Worm (Caenorhabditis elegans) whole organism, L4 larva: Measurements from ENCODE around the gene Y41D4B.1.

Experiments used
- D1046.2 ChIP-seq: fragments of 200-800 bp; sonication (Bioruptor generic); IDR thresholded peaks from 2 replicates; pipeline ENCODE4 v1.3.6; 2022; ENCODE audit warnings: missing genetic modification characterization, missing compliant biosample characterization
- F37D6.2 ChIP-seq: sonication (generic microtip); optimal IDR thresholded peaks from 2 replicates; lab custom pipeline; 2016; ENCODE audit warnings: mild to moderate bottlenecking, missing genetic modification characterization, missing compliant biosample characterization
- F44E2.7 ChIP-seq: fragments of 200-800 bp; sonication (Bioruptor generic); IDR thresholded peaks from 2 replicates; pipeline ENCODE4 v2.1.2; 2022; ENCODE audit warnings: missing genetic modification characterization, missing compliant biosample characterization
- T20F7.1 ChIP-seq: fragments of 200-800 bp; sonication (Bioruptor generic); optimal IDR thresholded peaks from 2 replicates; lab custom pipeline; 2018; ENCODE audit warnings: mild to moderate bottlenecking, missing genetic modification characterization, missing compliant biosample characterization
- T26A8.4 ChIP-seq: fragments of 200-800 bp; sonication (Bioruptor generic); IDR thresholded peaks from 2 replicates; pipeline ENCODE4 v1.3.6; 2022; ENCODE audit warnings: missing genetic modification characterization, missing compliant biosample characterization
- Y105C5A.15 ChIP-seq: fragments of 200-800 bp; sonication (Bioruptor generic); IDR thresholded peaks from 2 replicates; pipeline ENCODE4 v1.3.6; 2022; ENCODE audit warnings: missing genetic modification characterization, missing compliant biosample characterization
- ZK546.5 ChIP-seq, 2 experiments: sonication (generic microtip); optimal IDR thresholded peaks; 2 replicates each; lab custom pipeline; 2017; ENCODE audit warnings: missing biosample characterization in 2 of 2, missing genetic modification characterization in 2 of 2
- aly-2 ChIP-seq: sonication (generic microtip); optimal IDR thresholded peaks from 2 replicates; lab custom pipeline; 2018; ENCODE audit warnings: missing biosample characterization, missing genetic modification characterization
- arid-1 ChIP-seq: fragments of 200-800 bp; sonication (Bioruptor generic); conservative IDR thresholded peaks from 2 replicates; pipeline ENCODE4 v1.3.6; 2022; ENCODE audit warnings: missing genetic modification reagents, missing genetic modification characterization, missing compliant biosample characterization
- attf-4 ChIP-seq: sonication (generic microtip); optimal IDR thresholded peaks from 3 replicates; lab custom pipeline; 2017; ENCODE audit warnings: missing biosample characterization, missing genetic modification characterization
- ceh-28 ChIP-seq: fragments of 150-350 bp; optimal IDR thresholded peaks from 2 replicates; lab custom pipeline; 2014; ENCODE audit warnings: missing biosample characterization, missing genetic modification reagents, missing genetic modification characterization
- ceh-32 ChIP-seq: sonication (generic microtip); optimal IDR thresholded peaks from 2 replicates; lab custom pipeline; 2016; ENCODE audit warnings: mild to moderate bottlenecking, missing genetic modification characterization, missing compliant biosample characterization; ENCODE audit not compliant: poor library complexity
- daf-12 ChIP-seq: fragments of 150-350 bp; optimal IDR thresholded peaks from 2 replicates; lab custom pipeline; 2014; ENCODE audit warnings: missing biosample characterization, missing genetic modification reagents, missing genetic modification characterization
- daf-19 ChIP-seq: fragments of 200-800 bp; sonication (Bioruptor generic); conservative IDR thresholded peaks from 2 replicates; pipeline ENCODE4 v1.3.6; 2022; ENCODE audit warnings: missing genetic modification characterization, missing compliant biosample characterization
- daf-8 ChIP-seq: fragments of 200-800 bp; sonication (Bioruptor generic); IDR thresholded peaks from 2 replicates; pipeline ENCODE4 v1.3.6; 2022; ENCODE audit warnings: missing genetic modification characterization, missing compliant biosample characterization
- dmd-6 ChIP-seq: fragments of 200-800 bp; sonication (Bioruptor generic); IDR thresholded peaks from 2 replicates; pipeline ENCODE4 v1.3.6; 2022; ENCODE audit warnings: missing genetic modification reagents, missing genetic modification characterization, missing compliant biosample characterization
- dmd-8 ChIP-seq: fragments of 200-800 bp; sonication (Bioruptor generic); IDR thresholded peaks from 2 replicates; pipeline ENCODE4 v1.3.6; 2022; ENCODE audit warnings: missing genetic modification characterization, missing compliant biosample characterization
- duxl-1 ChIP-seq: sonication (generic microtip); optimal IDR thresholded peaks from 2 replicates; lab custom pipeline; 2016; ENCODE audit warnings: mild to moderate bottlenecking, missing genetic modification characterization, moderate library complexity, missing compliant biosample characterization; ENCODE audit not compliant: poor library complexity
- dve-1 ChIP-seq: sonication (generic microtip); optimal IDR thresholded peaks from 2 replicates; lab custom pipeline; 2017; ENCODE audit warnings: antibody characterized with exemption, mild to moderate bottlenecking, missing genetic modification characterization, missing compliant biosample characterization; ENCODE audit not compliant: insufficient read depth
- egl-27 ChIP-seq: sonication (generic microtip); optimal IDR thresholded peaks from 3 replicates; lab custom pipeline; 2017; ENCODE audit warnings: missing biosample characterization, missing genetic modification reagents, missing genetic modification characterization
- egl-43 ChIP-seq: fragments of 200-800 bp; sonication (Bioruptor generic); IDR thresholded peaks from 2 replicates; pipeline ENCODE4 v1.3.6; 2022; ENCODE audit warnings: missing genetic modification reagents, missing genetic modification characterization, missing compliant biosample characterization
- fos-1 ChIP-seq: fragments of 150-350 bp; optimal IDR thresholded peaks from 2 replicates; lab custom pipeline; 2014; ENCODE audit warnings: missing biosample characterization, missing genetic modification characterization
- hif-1 ChIP-seq, 2 experiments: sonication (generic microtip); optimal IDR thresholded peaks; 2 replicates each; lab custom pipeline; 2016 to 2017; ENCODE audit warnings: missing compliant biosample characterization in 2 of 2, missing genetic modification characterization in 2 of 2, missing genetic modification reagents in 2 of 2, missing genotype in 2 of 2, mild to moderate bottlenecking in 1 of 2
- hlh-11 ChIP-seq: fragments of 200-800 bp; sonication (Bioruptor generic); optimal IDR thresholded peaks from 2 replicates; lab custom pipeline; 2018; ENCODE audit warnings: mild to moderate bottlenecking, missing genetic modification characterization, missing compliant biosample characterization
- hmg-1.1 ChIP-seq: fragments of 200-800 bp; sonication (Bioruptor generic); IDR thresholded peaks from 2 replicates; pipeline ENCODE4 v1.3.6; 2022; ENCODE audit warnings: missing genetic modification reagents, missing genetic modification characterization, missing compliant biosample characterization
- lin-29 ChIP-seq: fragments of 200-800 bp; sonication (Bioruptor generic); IDR thresholded peaks from 2 replicates; pipeline ENCODE4 v1.3.6; 2022; ENCODE audit warnings: missing genetic modification reagents, missing genetic modification characterization, missing compliant biosample characterization
- lin-38 ChIP-seq: fragments of 200-800 bp; sonication (Bioruptor generic); IDR thresholded peaks from 2 replicates; pipeline ENCODE4 v1.3.6; 2022; ENCODE audit warnings: missing genetic modification reagents, missing genetic modification characterization, missing compliant biosample characterization
- lir-3 ChIP-seq: sonication (generic microtip); optimal IDR thresholded peaks from 2 replicates; lab custom pipeline; 2016; ENCODE audit warnings: mild to moderate bottlenecking, missing genetic modification characterization, missing compliant biosample characterization
- madf-5 ChIP-seq, 2 experiments: fragments of 200-800 bp; sonication (Bioruptor generic); IDR thresholded peaks; 2 replicates each; pipeline ENCODE4 v1.3.6; 2022; ENCODE audit warnings: missing compliant biosample characterization in 2 of 2, missing genetic modification characterization in 2 of 2
- mdt-29 ChIP-seq: fragments of 200-800 bp; sonication (Bioruptor generic); IDR thresholded peaks from 2 replicates; pipeline ENCODE4 v1.3.6; 2022; ENCODE audit warnings: missing genetic modification reagents, missing genetic modification characterization, missing compliant biosample characterization
- mep-1 ChIP-seq: fragments of 150-350 bp; sonication (generic microtip); optimal IDR thresholded peaks from 3 replicates; lab custom pipeline; 2014; ENCODE audit warnings: missing biosample characterization, missing genetic modification characterization
- nhr-10 ChIP-seq: fragments of 150-350 bp; optimal IDR thresholded peaks from 2 replicates; lab custom pipeline; 2014; ENCODE audit warnings: missing biosample characterization, missing genetic modification characterization
- nhr-111 ChIP-seq: fragments of 200-800 bp; sonication (Bioruptor generic); optimal IDR thresholded peaks from 2 replicates; lab custom pipeline; 2018; ENCODE audit warnings: mild to moderate bottlenecking, missing genetic modification characterization, missing compliant biosample characterization
- nhr-237 ChIP-seq: sonication (generic microtip); optimal IDR thresholded peaks from 2 replicates; lab custom pipeline; 2017; ENCODE audit warnings: missing biosample characterization, missing genetic modification characterization
- nhr-25 ChIP-seq: sonication (generic microtip); optimal IDR thresholded peaks from 2 replicates; lab custom pipeline; 2017; ENCODE audit warnings: missing genetic modification characterization, mild to moderate bottlenecking, missing compliant biosample characterization, antibody characterized with exemption, moderate library complexity, borderline replicate concordance; ENCODE audit not compliant: insufficient read depth
- nhr-28 ChIP-seq: fragments of 150-350 bp; optimal IDR thresholded peaks from 2 replicates; lab custom pipeline; 2014; ENCODE audit warnings: missing biosample characterization, missing genetic modification characterization
- nhr-48 ChIP-seq: sonication (generic microtip); optimal IDR thresholded peaks from 2 replicates; lab custom pipeline; 2016; ENCODE audit warnings: mild to moderate bottlenecking, missing genetic modification characterization, missing compliant biosample characterization
- nhr-6 ChIP-seq: fragments of 150-350 bp; optimal IDR thresholded peaks from 2 replicates; lab custom pipeline; 2014; ENCODE audit warnings: missing biosample characterization, missing genetic modification characterization
- nhr-76 ChIP-seq: fragments of 150-350 bp; optimal IDR thresholded peaks from 2 replicates; lab custom pipeline; 2014; ENCODE audit warnings: missing biosample characterization, missing genetic modification characterization
- pha-4 ChIP-seq, 2 experiments: fragments of 150-350 bp in 1 of 2; fragments of 200-800 bp in 1 of 2; sonication (Bioruptor generic) in 1 of 2; IDR thresholded peaks in 1 of 2; optimal IDR thresholded peaks in 1 of 2; 2 replicates each; pipeline versions ENCODE4 v1.3.6 to Lab custom; 2014 to 2022; ENCODE audit warnings: missing genetic modification characterization in 2 of 2, missing genetic modification reagents in 2 of 2, missing biosample characterization in 1 of 2, missing compliant biosample characterization in 1 of 2
- set-16 ChIP-seq: fragments of 200-800 bp; sonication (Bioruptor generic); IDR thresholded peaks from 2 replicates; pipeline ENCODE4 v1.3.6; 2022; ENCODE audit warnings: missing genetic modification reagents, missing genetic modification characterization, missing compliant biosample characterization
- tag-97 ChIP-seq: fragments of 200-800 bp; sonication (Bioruptor generic); IDR thresholded peaks from 2 replicates; pipeline ENCODE4 v1.3.6; 2022; ENCODE audit warnings: missing genetic modification characterization, missing compliant biosample characterization
- tra-1 ChIP-seq: fragments of 200-800 bp; sonication (Bioruptor generic); IDR thresholded peaks from 2 replicates; pipeline ENCODE4 v1.3.6; 2022; ENCODE audit warnings: missing genetic modification reagents, missing genetic modification characterization, missing compliant biosample characterization
- unc-130 ChIP-seq: sonication (generic microtip); optimal IDR thresholded peaks from 2 replicates; lab custom pipeline; 2016; ENCODE audit warnings: missing genetic modification reagents, missing genetic modification characterization, missing compliant biosample characterization
- vab-7 ChIP-seq: fragments of 200-800 bp; sonication (Bioruptor generic); IDR thresholded peaks from 2 replicates; pipeline ENCODE4 v1.3.6; 2022; ENCODE audit warnings: missing genetic modification reagents, missing genetic modification characterization, missing compliant biosample characterization
- zag-1 ChIP-seq: fragments of 150-350 bp; optimal IDR thresholded peaks from 2 replicates; lab custom pipeline; 2014; ENCODE audit warnings: missing biosample characterization, missing genetic modification characterization
- zfp-3 ChIP-seq: fragments of 200-800 bp; sonication (Bioruptor generic); conservative IDR thresholded peaks from 2 replicates; pipeline ENCODE4 v1.3.6; 2022; ENCODE audit warnings: missing genetic modification reagents, missing genetic modification characterization, missing compliant biosample characterization
- zip-2 ChIP-seq: fragments of 150-350 bp; optimal IDR thresholded peaks from 2 replicates; lab custom pipeline; 2014; ENCODE audit warnings: missing biosample characterization, missing genetic modification characterization

Gene Y41D4B.1

ce11 chrIV:1708426-1708826, 35.9 kb downstream of the Y41D4B.1 start (continued):
- TF ChIP-seq D1046.2 (GFP tag; lab: Robert Waterston, UW) (no peak), egl-43 (GFP tag; lab: Robert Waterston, UW) (no peak; the same call in 1 of the 2 replicates), nhr-76 (tag; lab: Kevin White, UChicago) (no peak), zip-2 (tag; lab: Kevin White, UChicago) (no peak), lin-29 (GFP tag; lab: Robert Waterston, UW) (no peak), mdt-29 (GFP tag; lab: Robert Waterston, UW) (no peak), vab-7 (no peak), zfp-3 (no peak), madf-5 (GFP tag; IDR thresholded peaks at IDR 0.05; lab: Robert Waterston, UW) (no peak), Y105C5A.15 (GFP tag; lab: Robert Waterston, UW) (no peak), ZK546.5 (tag; optimal IDR thresholded peaks at IDR 0.05; lab: Kevin White, UChicago) (peak in 1 of 2 experiments; percentile 46), zag-1 (tag; lab: Kevin White, UChicago) (no peak), attf-4 (no peak), tra-1 (no peak), F37D6.2 (tag; lab: Kevin White, UChicago) (no peak), daf-12 (tag; lab: Kevin White, UChicago) (no peak), aly-2 (tag; lab: Kevin White, UChicago) (no peak), arid-1 (0 out of 2 replicates have a peak, but pooled peaks have one; percentile 5), nhr-111 (GFP tag; lab: Kevin White, UChicago) (no peak), dve-1 (peak; percentile 44), ceh-32 (tag; lab: Kevin White, UChicago) (no peak), nhr-10 (tag; lab: Kevin White, UChicago) (no peak), hif-1 (tag; optimal IDR thresholded peaks at IDR 0.05; lab: Kevin White, UChicago) (no peak), hmg-1.1 (GFP tag; lab: Robert Waterston, UW) (no peak), pha-4 (GFP tag; IDR thresholded peaks at IDR 0.05; lab: Robert Waterston, UW) (peak; percentile 65; the same call in 1 of the 2 replicates), pha-4 (tag; optimal IDR thresholded peaks at IDR 0.05; lab: Kevin White, UChicago) (no peak), nhr-25 (tag; lab: Kevin White, UChicago) (peak; percentile 5), T20F7.1 (GFP tag; lab: Kevin White, UChicago) (no peak), tag-97 (GFP tag; lab: Robert Waterston, UW) (no peak), dmd-8 (0 out of 2 replicates have a peak, but pooled peaks have one; percentile 53), fos-1 (no peak), lir-3 (tag; lab: Kevin White, UChicago) (no peak), F44E2.7 (no peak)

ce11 chrIV:1709002-1709401, 36.5 kb downstream of the Y41D4B.1 start:
- TF ChIP-seq egl-43 (GFP tag; lab: Robert Waterston, UW) (0 out of 2 replicates have a peak, but pooled peaks have one; percentile 6), set-16 (peak; percentile 96), dmd-8 (0 out of 2 replicates have a peak, but pooled peaks have one; percentile 42), lin-29 (GFP tag; lab: Robert Waterston, UW) (no peak)

ce11 chrIV:1709695-1710315, 37.3 kb downstream of the Y41D4B.1 start, which contains the start of the genes pbs-1 and K08D12.3:
pbs-1 (minus strand) TSS chrIV:1709745.
K08D12.3 (plus strand) TSS chrIV:1710265.
- TF ChIP-seq dmd-6 (GFP tag; lab: Robert Waterston, UW) (peak; percentile 58), nhr-111 (GFP tag; lab: Kevin White, UChicago) (no peak), T26A8.4 (GFP tag; lab: Robert Waterston, UW) (peak; percentile 76), nhr-237 (tag; lab: Kevin White, UChicago) (no peak), nhr-48 (peak; percentile 6), unc-130 (GFP tag; lab: Kevin White, UChicago) (no peak), mep-1 (tag; lab: Kevin White, UChicago) (peak; percentile 81), daf-8 (no peak), daf-19 (GFP tag; lab: Robert Waterston, UW) (no peak), nhr-6 (tag; lab: Kevin White, UChicago) (peak; percentile 62), set-16 (no peak), egl-27 (tag; lab: Kevin White, UChicago) (no peak), nhr-28 (peak; percentile 39), hmg-1.1 (GFP tag; lab: Robert Waterston, UW) (no peak; the same call in 1 of the 2 replicates), lin-38 (GFP tag; lab: Robert Waterston, UW) (peak; percentile 81), ceh-28 (no peak), duxl-1 (tag; lab: Kevin White, UChicago) (peak; percentile 6), hlh-11 (tag; lab: Kevin White, UChicago) (peak; percentile 79)
